Fruit fly (Drosophila melanogaster): ENCODE measurements around the gene lft.

lft gene

DNA sequence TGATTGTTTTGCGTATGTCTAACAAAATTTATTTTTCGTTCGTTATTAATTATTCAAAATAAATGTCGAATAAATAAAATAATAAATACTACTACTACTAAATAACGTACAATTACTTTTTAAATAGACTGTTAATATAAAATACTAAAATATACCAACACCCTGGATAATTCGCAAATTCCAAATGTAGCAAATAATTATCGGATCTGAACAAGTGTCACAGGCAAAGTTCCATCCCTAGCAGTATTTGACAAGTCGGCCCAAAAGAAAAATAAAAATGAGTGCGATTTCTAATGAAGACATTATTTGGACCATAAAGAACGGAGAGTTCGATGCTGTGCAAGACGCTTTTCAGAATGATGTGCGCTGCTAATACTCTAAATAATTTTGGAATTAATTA lies 22.9 kb upstream of the lft start, which contains the start of gene CG31715 (continued):
- TF ChIP-seq oc (tag; optimal IDR thresholded peaks at IDR 0.05), result no peak
- no peak for TF ChIP-seq kni (GFP tag; optimal IDR thresholded peaks at IDR 0.05)
- TF ChIP-seq Hr39 (optimal IDR thresholded peaks at IDR 0.05), result no peak
- no peak for TF ChIP-seq CG4404 (GFP tag; IDR thresholded peaks at IDR 0.05)
- no peak for TF ChIP-seq CG4282 (GFP tag; optimal IDR thresholded peaks at IDR 0.05)
- TF ChIP-seq CG14667 (GFP tag; IDR thresholded peaks at IDR 0.05), result no peak
- TF ChIP-seq Med (GFP tag), result peak; percentile 79
- no peak for TF ChIP-seq slou (GFP tag; optimal IDR thresholded peaks at IDR 0.05)
- peak; percentile 10 for TF ChIP-seq CG18262 (tag; optimal IDR thresholded peaks at IDR 0.05)
- no peak for TF ChIP-seq aop (GFP tag; IDR thresholded peaks at IDR 0.05)
- TF ChIP-seq gem (tag; optimal IDR thresholded peaks at IDR 0.05), result peak; percentile 64
- TF ChIP-seq sc (optimal IDR thresholded peaks at IDR 0.05), result no peak
- no peak for TF ChIP-seq sc (GFP tag; optimal IDR thresholded peaks at IDR 0.05)
- peak; percentile 5 for TF ChIP-seq CG34376 (GFP tag; optimal IDR thresholded peaks at IDR 0.05)
- TF ChIP-seq rib (GFP tag; IDR thresholded peaks at IDR 0.05), result peak; percentile 49; the same call in 1 of the 2 replicates
- TF ChIP-seq NC2β (GFP tag; optimal IDR thresholded peaks at IDR 0.05), result no peak
- TF ChIP-seq CG31365 (tag; optimal IDR thresholded peaks at IDR 0.05), result no peak
- peak; percentile 87 for TF ChIP-seq sd (tag; optimal IDR thresholded peaks at IDR 0.05)
- TF ChIP-seq lbe (GFP tag; optimal IDR thresholded peaks at IDR 0.05), result peak; percentile 44
- TF ChIP-seq CG7786 (GFP tag; optimal IDR thresholded peaks at IDR 0.05), result no peak
- no peak for TF ChIP-seq so (GFP tag; IDR thresholded peaks at IDR 0.05)
- no peak for TF ChIP-seq HLH3B (GFP tag; IDR thresholded peaks at IDR 0.05)
- TF ChIP-seq CG9727 (GFP tag; optimal IDR thresholded peaks at IDR 0.05), result no peak
- peak; percentile 98 for TF ChIP-seq CG7745 (tag; optimal IDR thresholded peaks at IDR 0.05)
- TF ChIP-seq CG13424 (tag; optimal IDR thresholded peaks at IDR 0.05), result peak; percentile 30
- TF ChIP-seq CG2120 (GFP tag; optimal IDR thresholded peaks at IDR 0.05), result peak; percentile 23
- no peak for TF ChIP-seq CG17612 (GFP tag; IDR thresholded peaks at IDR 0.05)
- no peak for TF ChIP-seq tgo (GFP tag; IDR thresholded peaks at IDR 0.05)
- no peak for TF ChIP-seq sna (GFP tag; IDR thresholded peaks at IDR 0.05; ENCODE audit: partially characterized antibody)
- no peak for TF ChIP-seq CG6854 (GFP tag; optimal IDR thresholded peaks at IDR 0.05)
- TF ChIP-seq CG6689 (GFP tag; IDR thresholded peaks at IDR 0.05), result no peak
- no peak for TF ChIP-seq CG5180 (GFP tag; optimal IDR thresholded peaks at IDR 0.05)
- no peak for TF ChIP-seq Myb (GFP tag; optimal IDR thresholded peaks at IDR 0.05)
- no peak for TF ChIP-seq her (GFP tag; optimal IDR thresholded peaks at IDR 0.05)
- TF ChIP-seq CG10979 (tag; optimal IDR thresholded peaks at IDR 0.05), result peak; percentile 4
- TF ChIP-seq klu (GFP tag; IDR thresholded peaks at IDR 0.05), result no peak
- no peak for TF ChIP-seq MTF-1 (GFP tag; optimal IDR thresholded peaks at IDR 0.05; ENCODE audit: borderline replicate concordance)
- TF ChIP-seq wor (GFP tag; IDR thresholded peaks at IDR 0.05), result no peak
- TF ChIP-seq toy (GFP tag; IDR thresholded peaks at IDR 0.05), result no peak
- TF ChIP-seq ttk (GFP tag; IDR thresholded peaks at IDR 0.05), result no peak
- no peak for TF ChIP-seq sisA (GFP tag; IDR thresholded peaks at IDR 0.05)
- no peak for TF ChIP-seq CG2129 (GFP tag; IDR thresholded peaks at IDR 0.05; ENCODE audit: partially characterized antibody)
- TF ChIP-seq lov (optimal IDR thresholded peaks at IDR 0.05), result no peak
- no peak for TF ChIP-seq lov (GFP tag; IDR thresholded peaks at IDR 0.05)
- no peak for TF ChIP-seq onecut (GFP tag; IDR thresholded peaks at IDR 0.05)
- no peak for TF ChIP-seq BtbVII (GFP tag; optimal IDR thresholded peaks at IDR 0.05)
- peak in 1 of 2 experiments; percentile 56 for TF ChIP-seq crp (GFP tag; optimal IDR thresholded peaks at IDR 0.05)
- no peak for TF ChIP-seq gsb (GFP tag; IDR thresholded peaks at IDR 0.05)
- TF ChIP-seq CG42726 (GFP tag; IDR thresholded peaks at IDR 0.05; ENCODE audit: partially characterized antibody), result no peak
- TF ChIP-seq CG12155 (GFP tag; optimal IDR thresholded peaks at IDR 0.05), result no peak
- no peak for TF ChIP-seq Asciz (GFP tag; optimal IDR thresholded peaks at IDR 0.05)
- TF ChIP-seq CG3163 (GFP tag; optimal IDR thresholded peaks at IDR 0.05), result no peak
- no peak for TF ChIP-seq H2.0 (GFP tag; IDR thresholded peaks at IDR 0.05)

All from whole organism, embryonic.